Worm (Caenorhabditis elegans): ENCODE results near the gene nhr-15.

- TF ChIP-seq F57A8.1 (GFP tag; optimal IDR thresholded peaks at IDR 0.05) (no peak), T07F8.4 (tag; optimal IDR thresholded peaks at IDR 0.05) (no peak), Y53G8AR.9 (GFP tag; conservative IDR thresholded peaks at IDR 0.05) (no peak), zim-3 (tag; optimal IDR thresholded peaks at IDR 0.05) (no peak)
These were observed 23.8 kb downstream of the nhr-15 start, which contains the start of gene dmd-8 for ce11 chrV:336350-336749.
